Fruit fly (Drosophila melanogaster): ENCODE results near the gene CG42594.

The CG42594 gene

DNA sequence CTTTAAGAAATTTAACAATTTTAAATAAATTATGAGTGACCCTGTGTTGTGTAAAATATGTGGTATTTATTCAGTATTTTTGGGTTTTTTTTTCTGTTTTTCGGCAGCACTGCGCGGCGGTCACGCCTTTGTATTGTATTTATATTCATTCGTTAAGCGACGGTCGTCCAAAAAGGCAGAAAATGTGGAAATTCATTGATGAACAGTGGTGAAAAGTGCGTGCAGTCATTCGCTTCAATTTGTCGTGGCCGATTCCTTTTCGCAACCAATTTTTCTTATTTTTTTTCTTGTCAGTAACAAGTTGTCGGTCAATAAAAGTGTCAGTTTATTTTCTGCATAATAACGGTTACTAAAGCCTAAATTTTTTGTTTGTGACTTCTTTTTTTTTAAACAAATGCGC lies 98.4 kb downstream of the CG42594 start, which contains the start of gene Ptp4E (continued):
- TF ChIP-seq CG9609 (GFP tag; optimal IDR thresholded peaks at IDR 0.05), result no peak
- peak; percentile 31 for TF ChIP-seq Dp (GFP tag; optimal IDR thresholded peaks at IDR 0.05)
- 0 out of 2 replicates have a peak, but pooled peaks have one; percentile 9 for TF ChIP-seq CG4360 (GFP tag; IDR thresholded peaks at IDR 0.05)
- no peak for TF ChIP-seq ab (GFP tag; optimal IDR thresholded peaks at IDR 0.05)
- TF ChIP-seq CG14050 (GFP tag; IDR thresholded peaks at IDR 0.05), result no peak
- no peak for TF ChIP-seq crc (GFP tag; optimal IDR thresholded peaks at IDR 0.05)
- TF ChIP-seq stwl (tag; optimal IDR thresholded peaks at IDR 0.05), result peak; percentile 21
- TF ChIP-seq BtbVII (GFP tag; optimal IDR thresholded peaks at IDR 0.05), result no peak
- TF ChIP-seq CG13424 (tag; optimal IDR thresholded peaks at IDR 0.05), result no peak
- TF ChIP-seq CG3995 (GFP tag; optimal IDR thresholded peaks at IDR 0.05), result peak; percentile 30
- peak; percentile 15; the same call in 1 of the 3 replicates for TF ChIP-seq zfh1 (GFP tag; IDR thresholded peaks at IDR 0.05)
- TF ChIP-seq CG8765 (GFP tag; IDR thresholded peaks at IDR 0.05), result no peak
- TF ChIP-seq Oli (tag; optimal IDR thresholded peaks at IDR 0.05), result no peak
- peak; percentile 45; the same call in 1 of the 3 replicates for TF ChIP-seq ci (GFP tag; IDR thresholded peaks at IDR 0.05)
- no peak for TF ChIP-seq bigmax (GFP tag; optimal IDR thresholded peaks at IDR 0.05)
- TF ChIP-seq CG10366 (GFP tag; IDR thresholded peaks at IDR 0.05), result no peak
- no peak for TF ChIP-seq CG9215 (GFP tag; IDR thresholded peaks at IDR 0.05)
- TF ChIP-seq pzg (GFP tag; optimal IDR thresholded peaks at IDR 0.05), result peak; percentile 44
- TF ChIP-seq jigr1 (GFP tag; IDR thresholded peaks at IDR 0.05), result no peak
- no peak for TF ChIP-seq CG11723 (GFP tag; optimal IDR thresholded peaks at IDR 0.05)
- TF ChIP-seq CG6854 (GFP tag; optimal IDR thresholded peaks at IDR 0.05), result no peak
- TF ChIP-seq crol (GFP tag; IDR thresholded peaks at IDR 0.05), result no peak
- TF ChIP-seq CoRest (tag; optimal IDR thresholded peaks at IDR 0.05), result no peak
- TF ChIP-seq CG10959 (GFP tag; IDR thresholded peaks at IDR 0.05), result no peak
- TF ChIP-seq al (GFP tag; IDR thresholded peaks at IDR 0.05), result no peak
- no peak; the same call in 1 of the 2 replicates for TF ChIP-seq chm (GFP tag; IDR thresholded peaks at IDR 0.05)
- no peak for TF ChIP-seq CG12155 (GFP tag; optimal IDR thresholded peaks at IDR 0.05)
- TF ChIP-seq knrl (GFP tag; IDR thresholded peaks at IDR 0.05; ENCODE audit: partially characterized antibody), result no peak
- TF ChIP-seq CG33213 (GFP tag; optimal IDR thresholded peaks at IDR 0.05), result peak; percentile 34
- TF ChIP-seq CG4617 (GFP tag; optimal IDR thresholded peaks at IDR 0.05; ENCODE audit: borderline replicate concordance), result no peak
- no peak for TF ChIP-seq CG7556 (GFP tag; optimal IDR thresholded peaks at IDR 0.05)
- no peak for TF ChIP-seq hb (GFP tag; IDR thresholded peaks at IDR 0.05; ENCODE audit: partially characterized antibody)
- no peak for TF ChIP-seq NfI (GFP tag; optimal IDR thresholded peaks at IDR 0.05)
- peak; percentile 45 for TF ChIP-seq CG8924 (tag; optimal IDR thresholded peaks at IDR 0.05)
- TF ChIP-seq Dref (GFP tag; IDR thresholded peaks at IDR 0.05), result peak; percentile 28; the same call in 1 of the 2 replicates
- TF ChIP-seq onecut (GFP tag; IDR thresholded peaks at IDR 0.05), result 0 out of 2 replicates have a peak, but pooled peaks have one; percentile 21
- no peak for TF ChIP-seq lilli (GFP tag; optimal IDR thresholded peaks at IDR 0.05)
- no peak for TF ChIP-seq chif (GFP tag; optimal IDR thresholded peaks at IDR 0.05)
- no peak for TF ChIP-seq CG10274 (GFP tag; optimal IDR thresholded peaks at IDR 0.05)
- 0 out of 3 replicates have a peak, but pooled peaks have one; percentile 25 for TF ChIP-seq CG34422 (GFP tag; IDR thresholded peaks at IDR 0.05)
- TF ChIP-seq CG10267 (tag; optimal IDR thresholded peaks at IDR 0.05), result peak; percentile 6
- no peak for TF ChIP-seq Ets65A (GFP tag)
- peak; percentile 41 for TF ChIP-seq CG6254 (GFP tag; optimal IDR thresholded peaks at IDR 0.05)
- TF ChIP-seq CG30431 (GFP tag; optimal IDR thresholded peaks at IDR 0.05), result no peak
- TF ChIP-seq CG42726 (GFP tag; IDR thresholded peaks at IDR 0.05; ENCODE audit: partially characterized antibody), result peak; percentile 41; the same call in 1 of the 2 replicates
- no peak for TF ChIP-seq vnd (GFP tag; IDR thresholded peaks at IDR 0.05; ENCODE audit: partially characterized antibody)
- peak; percentile 43 for TF ChIP-seq E2f2 (GFP tag; IDR thresholded peaks at IDR 0.05)
- no peak for TF ChIP-seq CG11696 (GFP tag; IDR thresholded peaks at IDR 0.05)
- TF ChIP-seq CG3065 (GFP tag; optimal IDR thresholded peaks at IDR 0.05), result no peak
- TF ChIP-seq btn (GFP tag; optimal IDR thresholded peaks at IDR 0.05), result no peak
- TF ChIP-seq CG10431 (GFP tag; optimal IDR thresholded peaks at IDR 0.05), result peak; percentile 44

All from whole organism, embryonic.